Worm (Caenorhabditis elegans) whole organism, mixed stage, embryonic: Measurements from ENCODE around the gene kin-24.

Experiments
- bed-3 ChIP-seq: fragments of 200-800 bp; sonication (Bioruptor generic); optimal IDR thresholded peaks from 3 replicates; lab custom pipeline; 2018; ENCODE audit warnings: mild to moderate bottlenecking, missing genetic modification characterization, moderate library complexity, missing compliant biosample characterization
- blmp-1 ChIP-seq: fragments of 150-350 bp; optimal IDR thresholded peaks from 2 replicates; lab custom pipeline; 2014; ENCODE audit warnings: missing biosample characterization, missing genetic modification characterization
- ceh-39 ChIP-seq: fragments of 150-350 bp; optimal IDR thresholded peaks from 2 replicates; lab custom pipeline; 2014; ENCODE audit warnings: missing biosample characterization, missing genetic modification characterization
- ceh-43 ChIP-seq: fragments of 200-800 bp; sonication (Bioruptor generic); optimal IDR thresholded peaks from 2 replicates; lab custom pipeline; 2018; ENCODE audit warnings: mild to moderate bottlenecking, missing genetic modification characterization, moderate library complexity, missing compliant biosample characterization
- ceh-83 ChIP-seq: fragments of 200-800 bp; sonication (Bioruptor generic); optimal IDR thresholded peaks from 2 replicates; lab custom pipeline; 2018; ENCODE audit warnings: mild to moderate bottlenecking, missing genetic modification characterization, missing compliant biosample characterization
- ces-1 ChIP-seq: fragments of 150-350 bp; optimal IDR thresholded peaks from 2 replicates; lab custom pipeline; 2014; ENCODE audit warnings: missing biosample characterization, missing genetic modification reagents, missing genetic modification characterization
- cnd-1 ChIP-seq: fragments of 200-800 bp; sonication (Bioruptor generic); optimal IDR thresholded peaks from 2 replicates; lab custom pipeline; 2018; ENCODE audit warnings: mild to moderate bottlenecking, missing genetic modification characterization, missing compliant biosample characterization
- drap-1 ChIP-seq: fragments of 200-800 bp; sonication (Bioruptor generic); optimal IDR thresholded peaks from 3 replicates; lab custom pipeline; 2018; ENCODE audit warnings: mild to moderate bottlenecking, missing genetic modification characterization, missing compliant biosample characterization
- elt-1 ChIP-seq: sonication (generic microtip); optimal IDR thresholded peaks from 2 replicates; lab custom pipeline; 2017; ENCODE audit warnings: missing genetic modification characterization, mild to moderate bottlenecking, missing compliant biosample characterization, antibody characterized with exemption, moderate library complexity, borderline replicate concordance; ENCODE audit not compliant: insufficient read depth
- elt-3 ChIP-seq: fragments of 150-350 bp; optimal IDR thresholded peaks from 2 replicates; lab custom pipeline; 2014; ENCODE audit warnings: missing biosample characterization, missing genetic modification characterization
- flh-1 ChIP-seq: fragments of 200-800 bp; sonication (Bioruptor generic); optimal IDR thresholded peaks from 2 replicates; lab custom pipeline; 2018; ENCODE audit warnings: mild to moderate bottlenecking, missing genetic modification characterization, moderate library complexity, missing compliant biosample characterization
- ham-2 ChIP-seq: fragments of 200-800 bp; sonication (Bioruptor generic); optimal IDR thresholded peaks from 2 replicates; lab custom pipeline; 2018; ENCODE audit warnings: mild to moderate bottlenecking, missing genetic modification characterization, missing compliant biosample characterization
- hlh-1 ChIP-seq: fragments of 150-350 bp; optimal IDR thresholded peaks from 2 replicates; lab custom pipeline; 2014; ENCODE audit warnings: missing biosample characterization, missing genetic modification reagents, missing genetic modification characterization
- lin-13 ChIP-seq: fragments of 150-350 bp; optimal IDR thresholded peaks from 2 replicates; lab custom pipeline; 2014; ENCODE audit warnings: missing biosample characterization, missing genetic modification characterization
- lin-32 ChIP-seq: fragments of 200-800 bp; sonication (Bioruptor generic); optimal IDR thresholded peaks from 2 replicates; lab custom pipeline; 2018; ENCODE audit warnings: mild to moderate bottlenecking, missing genetic modification characterization, missing compliant biosample characterization
- lsy-2 ChIP-seq: fragments of 150-350 bp; optimal IDR thresholded peaks from 2 replicates; lab custom pipeline; 2014; ENCODE audit warnings: missing biosample characterization, missing genetic modification characterization
- mab-5 ChIP-seq: fragments of 150-350 bp; optimal IDR thresholded peaks from 2 replicates; lab custom pipeline; 2014; ENCODE audit warnings: missing biosample characterization, missing genetic modification characterization
- mep-1 ChIP-seq: fragments of 150-350 bp; optimal IDR thresholded peaks from 2 replicates; lab custom pipeline; 2017; ENCODE audit warnings: missing biosample characterization, missing genetic modification reagents, missing genetic modification characterization, inconsistent platforms
- mls-2 ChIP-seq: sonication (generic microtip); optimal IDR thresholded peaks from 2 replicates; lab custom pipeline; 2016; ENCODE audit warnings: mild to moderate bottlenecking, missing genetic modification characterization, moderate library complexity, missing compliant biosample characterization
- nhr-12 ChIP-seq: fragments of 150-350 bp; optimal IDR thresholded peaks from 2 replicates; lab custom pipeline; 2014; ENCODE audit warnings: missing biosample characterization, missing genetic modification characterization
- nhr-237 ChIP-seq: fragments of 150-350 bp; optimal IDR thresholded peaks from 2 replicates; lab custom pipeline; 2014; ENCODE audit warnings: missing biosample characterization, missing genetic modification characterization
- nhr-28 ChIP-seq: fragments of 150-350 bp; optimal IDR thresholded peaks from 2 replicates; lab custom pipeline; 2014; ENCODE audit warnings: missing biosample characterization, missing genetic modification characterization
- nhr-76 ChIP-seq: sonication (generic microtip); optimal IDR thresholded peaks from 2 replicates; lab custom pipeline; 2017; ENCODE audit warnings: missing biosample characterization, missing genetic modification characterization
- pha-4 ChIP-seq: fragments of 150-350 bp; optimal IDR thresholded peaks from 2 replicates; lab custom pipeline; 2018; ENCODE audit warnings: missing biosample characterization, missing genetic modification reagents, missing genetic modification characterization
- sem-2 ChIP-seq: fragments of 200-800 bp; sonication (Bioruptor generic); optimal IDR thresholded peaks from 2 replicates; lab custom pipeline; 2018; ENCODE audit warnings: mild to moderate bottlenecking, missing genetic modification characterization, missing compliant biosample characterization
- snpc-4 ChIP-seq: fragments of 150-350 bp; optimal IDR thresholded peaks from 2 replicates; lab custom pipeline; 2014; ENCODE audit warnings: missing biosample characterization, missing genetic modification characterization
- sptf-1 ChIP-seq: sonication (generic microtip); optimal IDR thresholded peaks from 2 replicates; lab custom pipeline; 2017; ENCODE audit warnings: mild to moderate bottlenecking, missing genetic modification characterization, moderate library complexity, missing compliant biosample characterization
- tbx-8 ChIP-seq: fragments of 200-800 bp; sonication (Bioruptor generic); optimal IDR thresholded peaks from 2 replicates; lab custom pipeline; 2018; ENCODE audit warnings: mild to moderate bottlenecking, missing genetic modification characterization, moderate library complexity, missing compliant biosample characterization
- unc-120 ChIP-seq: sonication (generic microtip); optimal IDR thresholded peaks from 2 replicates; lab custom pipeline; 2017; ENCODE audit warnings: missing genetic modification characterization, missing compliant biosample characterization; ENCODE audit not compliant: poor library complexity, severe bottlenecking
- unc-39 ChIP-seq: fragments of 150-350 bp; optimal IDR thresholded peaks from 2 replicates; lab custom pipeline; 2014; ENCODE audit warnings: missing biosample characterization, missing genetic modification characterization
- unc-62 ChIP-seq: fragments of 150-350 bp; optimal IDR thresholded peaks from 2 replicates; lab custom pipeline; 2014; ENCODE audit warnings: missing biosample characterization, missing genetic modification reagents, missing genetic modification characterization
- zip-8 ChIP-seq: fragments of 150-350 bp; optimal IDR thresholded peaks from 2 replicates; lab custom pipeline; 2014; ENCODE audit warnings: missing biosample characterization, missing genetic modification characterization
- ztf-11 ChIP-seq: fragments of 150-350 bp; optimal IDR thresholded peaks from 2 replicates; lab custom pipeline; 2014; ENCODE audit warnings: missing biosample characterization, missing genetic modification characterization

The kin-24 gene

DNA sequence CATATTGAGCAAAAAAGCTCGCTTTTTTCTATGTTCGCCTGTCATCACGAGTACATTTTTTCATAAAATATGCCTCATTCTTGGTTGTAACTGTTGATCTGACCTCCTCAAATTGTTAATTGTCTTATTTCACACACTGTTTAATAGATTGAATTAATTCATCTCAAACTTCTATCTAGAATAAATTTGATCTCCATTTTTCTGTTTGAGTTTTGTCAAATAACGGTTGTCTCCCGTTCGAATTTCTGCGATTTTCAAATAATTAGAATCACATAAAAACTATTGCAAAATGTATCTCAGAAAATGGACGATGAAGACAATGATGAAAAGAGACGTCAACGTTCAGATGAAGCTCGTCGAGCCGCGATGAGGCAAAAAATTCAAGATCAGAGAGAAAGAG lies 21.0 kb upstream of the kin-24 start, which contains the start of gene K07F5.14:
Gene K07F5.14, plus strand, starts transcription at position 301 of the 400 bp plus-strand sequence.
- TF ChIP-seq unc-120 (tag; lab: Kevin White, UChicago) (no peak), unc-62 (GFP tag; lab: Kevin White, UChicago) (no peak), blmp-1 (tag; lab: Kevin White, UChicago) (no peak), nhr-28 (tag; lab: Kevin White, UChicago) (no peak), ceh-43 (GFP tag; lab: Kevin White, UChicago) (no peak), pha-4 (tag; lab: Kevin White, UChicago) (no peak), nhr-237 (no peak), lin-32 (GFP tag; lab: Kevin White, UChicago) (no peak), hlh-1 (no peak), lin-13 (tag; lab: Kevin White, UChicago) (no peak), snpc-4 (no peak), flh-1 (GFP tag; lab: Kevin White, UChicago) (no peak), elt-3 (tag; lab: Kevin White, UChicago) (no peak), bed-3 (GFP tag; lab: Kevin White, UChicago) (no peak), mls-2 (tag; lab: Kevin White, UChicago) (no peak), mab-5 (no peak), drap-1 (GFP tag; lab: Kevin White, UChicago) (no peak), sptf-1 (tag; lab: Kevin White, UChicago) (no peak), elt-1 (tag; lab: Kevin White, UChicago) (no peak), ceh-39 (no peak)

DNA sequence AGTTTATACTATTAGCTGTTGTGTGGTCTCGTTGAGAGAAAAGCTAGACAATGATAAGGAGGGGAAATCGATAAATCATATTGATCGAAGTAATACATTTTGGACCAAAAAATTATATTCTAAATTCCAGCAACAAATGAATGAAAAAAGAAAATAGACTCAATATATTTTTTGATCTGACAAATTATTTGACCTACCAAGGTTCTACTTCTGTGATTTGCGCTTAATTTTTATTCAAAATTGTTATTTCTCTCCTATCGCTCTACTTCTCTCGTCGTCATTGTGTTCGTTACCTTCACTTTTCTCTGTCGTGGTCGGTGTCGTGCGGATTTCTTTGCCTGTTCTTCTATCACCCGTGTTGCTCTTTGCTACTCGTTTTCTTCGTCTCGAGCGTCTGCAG lies 18.1 kb upstream of the kin-24 start:
- TF ChIP-seq ham-2 (no peak), lin-13 (tag; lab: Kevin White, UChicago) (no peak), ceh-39 (no peak), nhr-76 (no peak)

ce11 chrIV:9857952-9858488 lies 17.1 kb upstream of the kin-24 start, which contains the start of gene npp-1:
npp-1 (plus strand) TSS chrIV:9858488.
- no peak for TF ChIP-seq tbx-8
- no peak for TF ChIP-seq bed-3 (GFP tag; lab: Kevin White, UChicago)
- no peak for TF ChIP-seq unc-120 (tag; lab: Kevin White, UChicago)
- TF ChIP-seq sem-2, result no peak
- no peak for TF ChIP-seq zip-8
- TF ChIP-seq ztf-11 (tag; lab: Kevin White, UChicago), result no peak
- peak; percentile 64 for TF ChIP-seq mep-1
- TF ChIP-seq cnd-1, result no peak
- TF ChIP-seq ceh-83 (GFP tag; lab: Kevin White, UChicago), result no peak
- no peak for TF ChIP-seq ces-1 (GFP tag; lab: Kevin White, UChicago)
- TF ChIP-seq unc-62 (GFP tag; lab: Kevin White, UChicago), result no peak
- peak; percentile 21 for TF ChIP-seq lsy-2 (tag; lab: Kevin White, UChicago)
- TF ChIP-seq elt-1 (tag; lab: Kevin White, UChicago), result no peak
- TF ChIP-seq nhr-12 (tag; lab: Kevin White, UChicago), result no peak
- peak; percentile 67 for TF ChIP-seq ceh-39
- no peak for TF ChIP-seq lin-32 (GFP tag; lab: Kevin White, UChicago)
- no peak for TF ChIP-seq nhr-28 (tag; lab: Kevin White, UChicago)
- no peak for TF ChIP-seq mls-2 (tag; lab: Kevin White, UChicago)
- TF ChIP-seq unc-39 (tag; lab: Kevin White, UChicago), result no peak
- no peak for TF ChIP-seq ceh-43 (GFP tag; lab: Kevin White, UChicago)
- TF ChIP-seq drap-1 (GFP tag; lab: Kevin White, UChicago), result no peak
- TF ChIP-seq sptf-1 (tag; lab: Kevin White, UChicago), result no peak
- TF ChIP-seq lin-13 (tag; lab: Kevin White, UChicago), result no peak
- no peak for TF ChIP-seq hlh-1

DNA sequence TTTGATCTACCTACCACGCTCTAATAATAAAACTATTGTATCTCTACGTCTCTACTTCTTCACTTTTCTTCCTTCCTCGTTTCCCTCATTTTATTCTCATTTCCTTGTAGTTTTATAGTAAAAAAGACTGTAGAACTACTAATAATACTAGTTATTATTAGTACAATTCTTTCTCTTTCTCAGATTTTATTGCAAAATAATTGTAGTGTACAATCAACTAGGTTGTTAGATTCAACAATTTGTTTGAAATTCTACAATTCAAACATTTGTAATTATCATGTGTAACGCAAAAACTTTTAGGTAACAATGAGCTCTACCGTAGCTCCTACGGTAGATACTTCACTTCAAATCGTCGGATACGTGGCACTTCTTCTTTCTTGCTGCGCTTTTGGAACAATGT lies 14.8 kb upstream of the kin-24 start, which contains the start of gene K07F5.12:
Gene K07F5.12, plus strand, starts transcription at position 301 of the 400 bp plus-strand sequence.
- TF ChIP-seq hlh-1, result no peak
- TF ChIP-seq nhr-12 (tag; lab: Kevin White, UChicago), result no peak
- no peak for TF ChIP-seq unc-39 (tag; lab: Kevin White, UChicago)
- no peak for TF ChIP-seq elt-1 (tag; lab: Kevin White, UChicago)
- no peak for TF ChIP-seq bed-3 (GFP tag; lab: Kevin White, UChicago)
- no peak for TF ChIP-seq lsy-2 (tag; lab: Kevin White, UChicago)
- no peak for TF ChIP-seq ceh-83 (GFP tag; lab: Kevin White, UChicago)
- TF ChIP-seq pha-4 (tag; lab: Kevin White, UChicago), result no peak
